Worm (Caenorhabditis elegans) whole organism, mixed stage, embryonic: ENCODE measurements around the gene his-24.

Experiments used
- M03D4.4 ChIP-seq: sonication (generic microtip); optimal IDR thresholded peaks from 2 replicates; lab custom pipeline; 2017; ENCODE audit warnings: mild to moderate bottlenecking, missing genetic modification characterization, missing compliant biosample characterization
- bed-3 ChIP-seq: fragments of 200-800 bp; sonication (Bioruptor generic); optimal IDR thresholded peaks from 3 replicates; lab custom pipeline; 2018; ENCODE audit warnings: mild to moderate bottlenecking, missing genetic modification characterization, moderate library complexity, missing compliant biosample characterization
- blmp-1 ChIP-seq: fragments of 150-350 bp; optimal IDR thresholded peaks from 2 replicates; lab custom pipeline; 2014; ENCODE audit warnings: missing biosample characterization, missing genetic modification characterization
- ceh-43 ChIP-seq: fragments of 200-800 bp; sonication (Bioruptor generic); optimal IDR thresholded peaks from 2 replicates; lab custom pipeline; 2018; ENCODE audit warnings: mild to moderate bottlenecking, missing genetic modification characterization, moderate library complexity, missing compliant biosample characterization
- ceh-83 ChIP-seq: fragments of 200-800 bp; sonication (Bioruptor generic); optimal IDR thresholded peaks from 2 replicates; lab custom pipeline; 2018; ENCODE audit warnings: mild to moderate bottlenecking, missing genetic modification characterization, missing compliant biosample characterization
- cnd-1 ChIP-seq: fragments of 200-800 bp; sonication (Bioruptor generic); optimal IDR thresholded peaks from 2 replicates; lab custom pipeline; 2018; ENCODE audit warnings: mild to moderate bottlenecking, missing genetic modification characterization, missing compliant biosample characterization
- elt-1 ChIP-seq: sonication (generic microtip); optimal IDR thresholded peaks from 2 replicates; lab custom pipeline; 2017; ENCODE audit warnings: missing genetic modification characterization, mild to moderate bottlenecking, missing compliant biosample characterization, antibody characterized with exemption, moderate library complexity, borderline replicate concordance; ENCODE audit not compliant: insufficient read depth
- elt-3 ChIP-seq: fragments of 150-350 bp; optimal IDR thresholded peaks from 2 replicates; lab custom pipeline; 2014; ENCODE audit warnings: missing biosample characterization, missing genetic modification characterization
- flh-1 ChIP-seq: fragments of 200-800 bp; sonication (Bioruptor generic); optimal IDR thresholded peaks from 2 replicates; lab custom pipeline; 2018; ENCODE audit warnings: mild to moderate bottlenecking, missing genetic modification characterization, moderate library complexity, missing compliant biosample characterization
- ham-2 ChIP-seq: fragments of 200-800 bp; sonication (Bioruptor generic); optimal IDR thresholded peaks from 2 replicates; lab custom pipeline; 2018; ENCODE audit warnings: mild to moderate bottlenecking, missing genetic modification characterization, missing compliant biosample characterization
- hlh-1 ChIP-seq: fragments of 150-350 bp; optimal IDR thresholded peaks from 2 replicates; lab custom pipeline; 2014; ENCODE audit warnings: missing biosample characterization, missing genetic modification reagents, missing genetic modification characterization
- lin-13 ChIP-seq: fragments of 150-350 bp; optimal IDR thresholded peaks from 2 replicates; lab custom pipeline; 2014; ENCODE audit warnings: missing biosample characterization, missing genetic modification characterization
- lin-32 ChIP-seq: fragments of 200-800 bp; sonication (Bioruptor generic); optimal IDR thresholded peaks from 2 replicates; lab custom pipeline; 2018; ENCODE audit warnings: mild to moderate bottlenecking, missing genetic modification characterization, missing compliant biosample characterization
- lsy-2 ChIP-seq: fragments of 150-350 bp; optimal IDR thresholded peaks from 2 replicates; lab custom pipeline; 2014; ENCODE audit warnings: missing biosample characterization, missing genetic modification characterization
- mab-5 ChIP-seq: fragments of 150-350 bp; optimal IDR thresholded peaks from 2 replicates; lab custom pipeline; 2014; ENCODE audit warnings: missing biosample characterization, missing genetic modification characterization
- mep-1 ChIP-seq: fragments of 150-350 bp; optimal IDR thresholded peaks from 2 replicates; lab custom pipeline; 2017; ENCODE audit warnings: missing biosample characterization, missing genetic modification reagents, missing genetic modification characterization, inconsistent platforms
- mls-2 ChIP-seq: sonication (generic microtip); optimal IDR thresholded peaks from 2 replicates; lab custom pipeline; 2016; ENCODE audit warnings: mild to moderate bottlenecking, missing genetic modification characterization, moderate library complexity, missing compliant biosample characterization
- nhr-12 ChIP-seq: fragments of 150-350 bp; optimal IDR thresholded peaks from 2 replicates; lab custom pipeline; 2014; ENCODE audit warnings: missing biosample characterization, missing genetic modification characterization
- nhr-237 ChIP-seq: fragments of 150-350 bp; optimal IDR thresholded peaks from 2 replicates; lab custom pipeline; 2014; ENCODE audit warnings: missing biosample characterization, missing genetic modification characterization
- nhr-28 ChIP-seq: fragments of 150-350 bp; optimal IDR thresholded peaks from 2 replicates; lab custom pipeline; 2014; ENCODE audit warnings: missing biosample characterization, missing genetic modification characterization
- nhr-76 ChIP-seq: sonication (generic microtip); optimal IDR thresholded peaks from 2 replicates; lab custom pipeline; 2017; ENCODE audit warnings: missing biosample characterization, missing genetic modification characterization
- sem-2 ChIP-seq: fragments of 200-800 bp; sonication (Bioruptor generic); optimal IDR thresholded peaks from 2 replicates; lab custom pipeline; 2018; ENCODE audit warnings: mild to moderate bottlenecking, missing genetic modification characterization, missing compliant biosample characterization
- sptf-1 ChIP-seq: sonication (generic microtip); optimal IDR thresholded peaks from 2 replicates; lab custom pipeline; 2017; ENCODE audit warnings: mild to moderate bottlenecking, missing genetic modification characterization, moderate library complexity, missing compliant biosample characterization
- tbx-8 ChIP-seq: fragments of 200-800 bp; sonication (Bioruptor generic); optimal IDR thresholded peaks from 2 replicates; lab custom pipeline; 2018; ENCODE audit warnings: mild to moderate bottlenecking, missing genetic modification characterization, moderate library complexity, missing compliant biosample characterization
- unc-120 ChIP-seq: sonication (generic microtip); optimal IDR thresholded peaks from 2 replicates; lab custom pipeline; 2017; ENCODE audit warnings: missing genetic modification characterization, missing compliant biosample characterization; ENCODE audit not compliant: poor library complexity, severe bottlenecking
- unc-39 ChIP-seq: fragments of 150-350 bp; optimal IDR thresholded peaks from 2 replicates; lab custom pipeline; 2014; ENCODE audit warnings: missing biosample characterization, missing genetic modification characterization
- unc-62 ChIP-seq: fragments of 150-350 bp; optimal IDR thresholded peaks from 2 replicates; lab custom pipeline; 2014; ENCODE audit warnings: missing biosample characterization, missing genetic modification reagents, missing genetic modification characterization
- zip-8 ChIP-seq: fragments of 150-350 bp; optimal IDR thresholded peaks from 2 replicates; lab custom pipeline; 2014; ENCODE audit warnings: missing biosample characterization, missing genetic modification characterization
- ztf-11 ChIP-seq: fragments of 150-350 bp; optimal IDR thresholded peaks from 2 replicates; lab custom pipeline; 2014; ENCODE audit warnings: missing biosample characterization, missing genetic modification characterization

Gene his-24

ce11 chrX:14466532-14466931, 23.4 kb upstream of the his-24 start, which contains the start of gene M163.21:
Gene M163.21, plus strand, starts transcription at chrX:14466832.
- TF ChIP-seq sem-2 (GFP tag; lab: Kevin White, UChicago) (no peak), bed-3 (GFP tag; lab: Kevin White, UChicago) (no peak), flh-1 (no peak)

- TF ChIP-seq hlh-1 (tag; lab: Kevin White, UChicago) (no peak), sptf-1 (tag; lab: Kevin White, UChicago) (no peak), bed-3 (GFP tag; lab: Kevin White, UChicago) (no peak), mls-2 (no peak), cnd-1 (no peak), unc-39 (tag; lab: Kevin White, UChicago) (no peak), lin-32 (no peak), elt-1 (no peak), nhr-76 (tag; lab: Kevin White, UChicago) (no peak), lin-13 (tag; lab: Kevin White, UChicago) (no peak), elt-3 (tag; lab: Kevin White, UChicago) (no peak), unc-120 (tag; lab: Kevin White, UChicago) (no peak)
These were observed 20.6 kb upstream of the his-24 start, which contains the start of gene M163.9 for ce11 chrX:14469284-14469683. Gene M163.9, plus strand, starts transcription at chrX:14469584.

ce11 chrX:14470687-14471086, 19.2 kb upstream of the his-24 start, which contains the start of gene M163.10:
Gene M163.10, plus strand, starts transcription at chrX:14470987.
- no peak for TF ChIP-seq mep-1
- no peak for TF ChIP-seq hlh-1 (tag; lab: Kevin White, UChicago)
- no peak for TF ChIP-seq ztf-11 (tag; lab: Kevin White, UChicago)
- no peak for TF ChIP-seq ceh-83 (GFP tag; lab: Kevin White, UChicago)
- no peak for TF ChIP-seq mab-5
- TF ChIP-seq zip-8: no peak
- no peak for TF ChIP-seq ceh-43
- TF ChIP-seq sptf-1 (tag; lab: Kevin White, UChicago): no peak
- no peak for TF ChIP-seq nhr-28 (tag; lab: Kevin White, UChicago)
- TF ChIP-seq bed-3 (GFP tag; lab: Kevin White, UChicago): no peak
- no peak for TF ChIP-seq nhr-237 (tag; lab: Kevin White, UChicago)
- TF ChIP-seq tbx-8: no peak
- TF ChIP-seq unc-62 (GFP tag; lab: Kevin White, UChicago): no peak
- no peak for TF ChIP-seq unc-39 (tag; lab: Kevin White, UChicago)
- TF ChIP-seq sem-2 (GFP tag; lab: Kevin White, UChicago): no peak

ce11 chrX:14473740-14474139, 16.2 kb upstream of the his-24 start, which contains the start of gene M163.5:
Gene M163.5, plus strand, starts transcription at chrX:14474040.
- TF ChIP-seq blmp-1 (tag; lab: Kevin White, UChicago): no peak
- TF ChIP-seq tbx-8: no peak
- TF ChIP-seq unc-120 (tag; lab: Kevin White, UChicago): no peak
- TF ChIP-seq ham-2 (GFP tag; lab: Kevin White, UChicago): no peak
- TF ChIP-seq M03D4.4: no peak

- TF ChIP-seq nhr-237 (tag; lab: Kevin White, UChicago) (no peak), flh-1 (no peak), zip-8 (peak; percentile 51)
These were observed 13.2 kb upstream of the his-24 start for ce11 chrX:14476625-14477257.

- TF ChIP-seq lin-13 (tag; lab: Kevin White, UChicago) (no peak), ceh-43 (no peak), nhr-76 (tag; lab: Kevin White, UChicago) (no peak), lsy-2 (tag; lab: Kevin White, UChicago) (no peak), zip-8 (no peak), ham-2 (GFP tag; lab: Kevin White, UChicago) (no peak), tbx-8 (no peak), nhr-12 (tag; lab: Kevin White, UChicago) (no peak), mls-2 (no peak), blmp-1 (tag; lab: Kevin White, UChicago) (no peak)
- TF ChIP-seq, all 35 proteins: peak for 0
These were observed 12.6 kb upstream of the his-24 start for ce11 chrX:14477338-14477737.
